Worm (Caenorhabditis elegans) whole organism, L4 larva: ENCODE measurements around the gene str-206.

Source experiments
- F10B5.3 ChIP-seq: sonication (generic microtip); optimal IDR thresholded peaks from 2 replicates; lab custom pipeline; 2016; ENCODE audit warnings: mild to moderate bottlenecking, missing genetic modification characterization, missing compliant biosample characterization
- F26F4.8 ChIP-seq: fragments of 200-800 bp; sonication (Bioruptor generic); conservative IDR thresholded peaks from 2 replicates; pipeline ENCODE4 v1.3.6; 2022; ENCODE audit warnings: missing genetic modification characterization, missing compliant biosample characterization
- F37D6.2 ChIP-seq: sonication (generic microtip); optimal IDR thresholded peaks from 2 replicates; lab custom pipeline; 2016; ENCODE audit warnings: mild to moderate bottlenecking, missing genetic modification characterization, missing compliant biosample characterization
- R02D3.7 ChIP-seq: fragments of 150-350 bp; sonication (generic microtip); optimal IDR thresholded peaks from 3 replicates; lab custom pipeline; 2014; ENCODE audit warnings: missing biosample characterization, missing genetic modification characterization
- T20F7.1 ChIP-seq: fragments of 200-800 bp; sonication (Bioruptor generic); optimal IDR thresholded peaks from 2 replicates; lab custom pipeline; 2018; ENCODE audit warnings: mild to moderate bottlenecking, missing genetic modification characterization, missing compliant biosample characterization
- T26A8.4 ChIP-seq: fragments of 200-800 bp; sonication (Bioruptor generic); IDR thresholded peaks from 2 replicates; pipeline ENCODE4 v1.3.6; 2022; ENCODE audit warnings: missing genetic modification characterization, missing compliant biosample characterization
- Y105C5A.15 ChIP-seq: fragments of 200-800 bp; sonication (Bioruptor generic); IDR thresholded peaks from 2 replicates; pipeline ENCODE4 v1.3.6; 2022; ENCODE audit warnings: missing genetic modification characterization, missing compliant biosample characterization
- arid-1 ChIP-seq: fragments of 200-800 bp; sonication (Bioruptor generic); conservative IDR thresholded peaks from 2 replicates; pipeline ENCODE4 v1.3.6; 2022; ENCODE audit warnings: missing genetic modification reagents, missing genetic modification characterization, missing compliant biosample characterization
- attf-4 ChIP-seq: sonication (generic microtip); optimal IDR thresholded peaks from 3 replicates; lab custom pipeline; 2017; ENCODE audit warnings: missing biosample characterization, missing genetic modification characterization
- ceh-28 ChIP-seq: fragments of 150-350 bp; optimal IDR thresholded peaks from 2 replicates; lab custom pipeline; 2014; ENCODE audit warnings: missing biosample characterization, missing genetic modification reagents, missing genetic modification characterization
- ctbp-1 ChIP-seq: fragments of 200-800 bp; sonication (Bioruptor generic); IDR thresholded peaks from 2 replicates; pipeline ENCODE4 v1.3.6; 2022; ENCODE audit warnings: missing genetic modification reagents, missing genetic modification characterization, missing compliant biosample characterization
- daf-16 ChIP-seq, 3 experiments: sonication (generic microtip); optimal IDR thresholded peaks; 2 replicates each; lab custom pipeline; 2016 to 2017; ENCODE audit warnings: missing genetic modification characterization in 3 of 3, missing genetic modification reagents in 3 of 3, mild to moderate bottlenecking in 2 of 3, missing compliant biosample characterization in 2 of 3, missing biosample characterization in 1 of 3, moderate library complexity in 1 of 3
- daf-19 ChIP-seq: fragments of 200-800 bp; sonication (Bioruptor generic); conservative IDR thresholded peaks from 2 replicates; pipeline ENCODE4 v1.3.6; 2022; ENCODE audit warnings: missing genetic modification characterization, missing compliant biosample characterization
- dpl-1 ChIP-seq: fragments of 150-350 bp; optimal IDR thresholded peaks from 2 replicates; lab custom pipeline; 2014; ENCODE audit warnings: missing biosample characterization, missing genetic modification reagents, missing genetic modification characterization
- egl-43 ChIP-seq: fragments of 200-800 bp; sonication (Bioruptor generic); IDR thresholded peaks from 2 replicates; pipeline ENCODE4 v1.3.6; 2022; ENCODE audit warnings: missing genetic modification reagents, missing genetic modification characterization, missing compliant biosample characterization
- fkh-10 ChIP-seq: fragments of 150-350 bp; optimal IDR thresholded peaks from 2 replicates; lab custom pipeline; 2014; ENCODE audit warnings: missing biosample characterization, missing genetic modification reagents, missing genetic modification characterization
- gei-8 ChIP-seq: fragments of 200-800 bp; sonication (Bioruptor generic); optimal IDR thresholded peaks from 2 replicates; lab custom pipeline; 2018; ENCODE audit warnings: mild to moderate bottlenecking, missing genetic modification characterization, missing compliant biosample characterization
- hif-1 ChIP-seq, 2 experiments: sonication (generic microtip); optimal IDR thresholded peaks; 2 replicates each; lab custom pipeline; 2016 to 2017; ENCODE audit warnings: missing compliant biosample characterization in 2 of 2, missing genetic modification characterization in 2 of 2, missing genetic modification reagents in 2 of 2, missing genotype in 2 of 2, mild to moderate bottlenecking in 1 of 2
- hlh-11 ChIP-seq: fragments of 200-800 bp; sonication (Bioruptor generic); optimal IDR thresholded peaks from 2 replicates; lab custom pipeline; 2018; ENCODE audit warnings: mild to moderate bottlenecking, missing genetic modification characterization, missing compliant biosample characterization
- hlh-30 ChIP-seq: sonication (generic microtip); optimal IDR thresholded peaks from 2 replicates; lab custom pipeline; 2017; ENCODE audit warnings: antibody characterized with exemption, mild to moderate bottlenecking, missing genetic modification characterization, missing compliant biosample characterization; ENCODE audit not compliant: insufficient read depth
- lin-1 ChIP-seq: fragments of 200-800 bp; sonication (Bioruptor generic); IDR thresholded peaks from 2 replicates; pipeline ENCODE4 v1.3.6; 2022; ENCODE audit warnings: missing genetic modification reagents, missing genetic modification characterization, missing compliant biosample characterization
- lin-13 ChIP-seq: fragments of 150-350 bp; optimal IDR thresholded peaks from 2 replicates; lab custom pipeline; 2014; ENCODE audit warnings: missing biosample characterization, missing genetic modification reagents, missing genetic modification characterization
- lin-15B ChIP-seq: fragments of 150-350 bp; sonication (generic microtip); optimal IDR thresholded peaks from 3 replicates; lab custom pipeline; 2014; ENCODE audit warnings: missing biosample characterization, missing genetic modification characterization
- lsy-2 ChIP-seq, 2 experiments: fragments of 150-350 bp in 1 of 2; sonication (generic microtip) in 1 of 2; optimal IDR thresholded peaks; 2 replicates each; lab custom pipeline; 2014 to 2017; ENCODE audit warnings: missing biosample characterization in 2 of 2, missing genetic modification characterization in 2 of 2
- madf-5 ChIP-seq, 2 experiments: fragments of 200-800 bp; sonication (Bioruptor generic); IDR thresholded peaks; 2 replicates each; pipeline ENCODE4 v1.3.6; 2022; ENCODE audit warnings: missing compliant biosample characterization in 2 of 2, missing genetic modification characterization in 2 of 2
- madf-9 ChIP-seq: fragments of 200-800 bp; sonication (Bioruptor generic); conservative IDR thresholded peaks from 2 replicates; pipeline ENCODE4 v1.3.6; 2022; ENCODE audit warnings: missing genetic modification reagents, missing genetic modification characterization, missing compliant biosample characterization
- mdt-29 ChIP-seq: fragments of 200-800 bp; sonication (Bioruptor generic); IDR thresholded peaks from 2 replicates; pipeline ENCODE4 v1.3.6; 2022; ENCODE audit warnings: missing genetic modification reagents, missing genetic modification characterization, missing compliant biosample characterization
- mep-1 ChIP-seq: fragments of 150-350 bp; sonication (generic microtip); optimal IDR thresholded peaks from 3 replicates; lab custom pipeline; 2014; ENCODE audit warnings: missing biosample characterization, missing genetic modification characterization
- mes-2 ChIP-seq: sonication (generic microtip); optimal IDR thresholded peaks from 2 replicates; lab custom pipeline; 2016; ENCODE audit warnings: missing genotype, mild to moderate bottlenecking, missing genetic modification characterization, missing compliant biosample characterization; ENCODE audit not compliant: poor library complexity, severe bottlenecking
- nhr-11 ChIP-seq: fragments of 150-350 bp; optimal IDR thresholded peaks from 2 replicates; lab custom pipeline; 2014; ENCODE audit warnings: missing biosample characterization, missing genetic modification characterization
- nhr-111 ChIP-seq: fragments of 200-800 bp; sonication (Bioruptor generic); optimal IDR thresholded peaks from 2 replicates; lab custom pipeline; 2018; ENCODE audit warnings: mild to moderate bottlenecking, missing genetic modification characterization, missing compliant biosample characterization
- nhr-237 ChIP-seq: sonication (generic microtip); optimal IDR thresholded peaks from 2 replicates; lab custom pipeline; 2017; ENCODE audit warnings: missing biosample characterization, missing genetic modification characterization
- nhr-41 ChIP-seq: fragments of 200-800 bp; sonication (Bioruptor generic); IDR thresholded peaks from 2 replicates; pipeline ENCODE4 v1.3.6; 2022; ENCODE audit warnings: missing genetic modification reagents, missing genetic modification characterization, missing compliant biosample characterization
- nhr-48 ChIP-seq: sonication (generic microtip); optimal IDR thresholded peaks from 2 replicates; lab custom pipeline; 2016; ENCODE audit warnings: mild to moderate bottlenecking, missing genetic modification characterization, missing compliant biosample characterization
- php-3 ChIP-seq: fragments of 200-800 bp; sonication (Bioruptor generic); IDR thresholded peaks from 2 replicates; pipeline ENCODE4 v1.3.6; 2022; ENCODE audit warnings: missing genetic modification reagents, missing genetic modification characterization, missing compliant biosample characterization
- rbr-2 ChIP-seq: sonication (generic microtip); optimal IDR thresholded peaks from 2 replicates; lab custom pipeline; 2016; ENCODE audit warnings: missing genotype, missing genetic modification characterization, missing compliant biosample characterization
- saeg-2 ChIP-seq: fragments of 200-800 bp; sonication (Bioruptor generic); IDR thresholded peaks from 2 replicates; pipeline ENCODE4 v1.3.6; 2022; ENCODE audit warnings: missing genetic modification reagents, missing genetic modification characterization, missing compliant biosample characterization
- sdz-12 ChIP-seq: fragments of 200-800 bp; sonication (Bioruptor generic); optimal IDR thresholded peaks from 2 replicates; lab custom pipeline; 2018; ENCODE audit warnings: mild to moderate bottlenecking, missing genetic modification characterization, missing compliant biosample characterization
- set-16 ChIP-seq: fragments of 200-800 bp; sonication (Bioruptor generic); IDR thresholded peaks from 2 replicates; pipeline ENCODE4 v1.3.6; 2022; ENCODE audit warnings: missing genetic modification reagents, missing genetic modification characterization, missing compliant biosample characterization
- snpc-1.2 ChIP-seq: fragments of 200-800 bp; sonication (Bioruptor generic); IDR thresholded peaks from 2 replicates; pipeline ENCODE4 v1.3.6; 2022; ENCODE audit warnings: missing genetic modification reagents, missing genetic modification characterization, missing compliant biosample characterization
- spr-3 ChIP-seq: fragments of 200-800 bp; sonication (Bioruptor generic); optimal IDR thresholded peaks from 2 replicates; lab custom pipeline; 2018; ENCODE audit warnings: mild to moderate bottlenecking, missing genetic modification characterization, missing compliant biosample characterization
- tra-1 ChIP-seq: fragments of 200-800 bp; sonication (Bioruptor generic); IDR thresholded peaks from 2 replicates; pipeline ENCODE4 v1.3.6; 2022; ENCODE audit warnings: missing genetic modification reagents, missing genetic modification characterization, missing compliant biosample characterization
- zfp-2 ChIP-seq: sonication (generic microtip); optimal IDR thresholded peaks from 2 replicates; lab custom pipeline; 2016; ENCODE audit warnings: mild to moderate bottlenecking, missing genetic modification characterization, missing compliant biosample characterization
- zfp-3 ChIP-seq: fragments of 200-800 bp; sonication (Bioruptor generic); conservative IDR thresholded peaks from 2 replicates; pipeline ENCODE4 v1.3.6; 2022; ENCODE audit warnings: missing genetic modification reagents, missing genetic modification characterization, missing compliant biosample characterization
- zip-2 ChIP-seq: fragments of 150-350 bp; optimal IDR thresholded peaks from 2 replicates; lab custom pipeline; 2014; ENCODE audit warnings: missing biosample characterization, missing genetic modification characterization
- ztf-11 ChIP-seq: fragments of 150-350 bp; optimal IDR thresholded peaks from 2 replicates; lab custom pipeline; 2014; ENCODE audit warnings: missing biosample characterization, missing genetic modification characterization

Gene str-206

DNA sequence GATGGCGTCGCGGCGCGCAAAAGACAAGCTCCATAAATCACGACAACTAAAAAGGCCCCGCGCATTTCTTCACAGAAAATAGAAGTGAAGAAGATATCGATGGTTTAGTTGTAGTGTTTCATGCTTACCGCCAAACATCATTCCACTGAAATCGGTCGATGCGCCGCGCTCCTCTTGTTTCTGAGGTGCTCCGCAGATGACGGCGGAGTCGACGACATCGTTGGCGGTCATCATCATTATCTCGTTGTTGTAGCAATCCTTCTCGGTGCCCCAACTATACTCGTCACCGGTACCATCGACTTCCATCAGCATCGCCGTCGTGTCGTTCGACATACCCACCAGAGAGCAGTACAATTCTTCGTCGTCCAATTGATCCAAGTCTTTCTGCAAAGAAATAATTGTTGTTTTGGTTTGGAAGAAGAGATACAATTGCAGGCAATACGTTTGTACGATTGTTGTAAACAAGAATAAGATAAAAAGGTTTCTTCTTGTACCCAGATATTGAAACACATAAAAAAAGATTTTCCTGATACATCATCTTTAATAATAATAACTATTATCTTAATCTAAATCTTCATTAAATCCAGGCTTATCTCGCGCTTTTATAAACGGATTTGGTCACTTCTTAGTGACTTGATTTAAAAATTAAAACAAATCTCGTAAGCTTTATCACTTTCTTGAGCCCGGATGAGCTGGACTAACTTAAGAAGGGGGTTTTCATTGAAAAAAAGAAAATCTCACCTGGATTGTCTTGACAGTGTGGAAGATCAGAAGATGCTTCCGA, 8.0 kb downstream of the str-206 start:
- no peak for TF ChIP-seq hif-1 (tag; optimal IDR thresholded peaks at IDR 0.05; lab: Kevin White, UChicago)
- TF ChIP-seq snpc-1.2, result peak; percentile 33; the same call in 1 of the 2 replicates
- peak; percentile 15 for TF ChIP-seq T20F7.1 (GFP tag; lab: Kevin White, UChicago)
- peak in 1 of 2 experiments; percentile 51 for TF ChIP-seq lsy-2 (tag; optimal IDR thresholded peaks at IDR 0.05; lab: Kevin White, UChicago)
- TF ChIP-seq ztf-11 (tag; lab: Kevin White, UChicago), result no peak
- TF ChIP-seq ctbp-1 (GFP tag; lab: Robert Waterston, UW), result peak; percentile 28; the same call in 1 of the 2 replicates
- TF ChIP-seq zfp-3, result peak; percentile 21; the same call in 1 of the 2 replicates
- peak; percentile 5 for TF ChIP-seq hlh-11 (tag; lab: Kevin White, UChicago)
- TF ChIP-seq arid-1, result no peak
- peak; percentile 39; the same call in 1 of the 2 replicates for TF ChIP-seq set-16
- TF ChIP-seq egl-43 (GFP tag; lab: Robert Waterston, UW), result peak; percentile 70; the same call in 1 of the 2 replicates
- TF ChIP-seq daf-19 (GFP tag; lab: Robert Waterston, UW), result no peak
- no peak for TF ChIP-seq madf-5 (GFP tag; IDR thresholded peaks at IDR 0.05; lab: Robert Waterston, UW)
- TF ChIP-seq F10B5.3 (tag; lab: Kevin White, UChicago), result no peak
- TF ChIP-seq php-3 (GFP tag; lab: Robert Waterston, UW), result peak; percentile 52; the same call in 1 of the 2 replicates
- peak; percentile 17 for TF ChIP-seq hlh-30 (tag; lab: Kevin White, UChicago)
- peak; percentile 55; the same call in 1 of the 2 replicates for TF ChIP-seq madf-9
- TF ChIP-seq mep-1 (tag; lab: Kevin White, UChicago), result peak; percentile 5
- TF ChIP-seq T26A8.4, result peak; percentile 45
- TF ChIP-seq daf-16 (GFP tag; optimal IDR thresholded peaks at IDR 0.05; lab: Kevin White, UChicago), result peak in 1 of 2 experiments; percentile 8
- TF ChIP-seq daf-16 (tag; optimal IDR thresholded peaks at IDR 0.05; lab: Kevin White, UChicago), result peak; percentile 24
- no peak for TF ChIP-seq ceh-28 (tag; lab: Kevin White, UChicago)
- TF ChIP-seq, all 104 proteins: peak for 14

DNA sequence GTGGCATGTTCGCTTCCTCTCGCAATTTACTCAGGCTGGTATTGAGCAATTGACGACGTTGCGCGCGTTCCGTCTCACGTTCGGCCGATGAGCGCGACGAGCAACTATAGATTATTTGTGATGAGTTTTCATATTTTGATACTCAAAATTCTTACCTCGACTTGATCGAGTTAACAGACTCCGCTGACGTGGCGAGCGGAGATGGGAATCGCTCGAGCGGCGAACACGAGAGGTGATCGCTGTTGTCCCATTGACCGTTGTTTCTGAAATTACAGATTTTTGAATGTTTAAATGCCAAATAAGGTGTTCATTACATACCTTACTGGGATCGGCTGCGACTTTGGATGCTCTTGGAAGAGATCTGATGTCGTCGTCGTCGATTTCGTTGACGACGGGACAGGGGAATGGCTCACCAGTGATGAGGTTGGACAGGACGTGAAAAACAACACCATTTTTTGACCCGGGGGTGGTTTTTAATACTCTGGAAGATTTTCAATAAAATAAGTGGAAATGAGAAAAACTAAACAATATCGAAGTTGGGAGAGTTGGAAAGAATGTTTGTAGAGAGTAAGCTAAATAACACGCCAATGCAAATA, 8.7 kb downstream of the str-206 start, which contains the start of gene W06H8.6:
Gene W06H8.6 (minus strand): TSS at position 481 of the 596 bp plus-strand sequence.
- TF ChIP-seq nhr-48 (tag; lab: Kevin White, UChicago), result peak; percentile 14
- TF ChIP-seq tra-1 (GFP tag; lab: Robert Waterston, UW), result 0 out of 2 replicates have a peak, but pooled peaks have one; percentile 8
- TF ChIP-seq zfp-2, result no peak
- TF ChIP-seq lin-13 (GFP tag; lab: Kevin White, UChicago), result no peak
- TF ChIP-seq Y105C5A.15 (GFP tag; lab: Robert Waterston, UW), result 0 out of 2 replicates have a peak, but pooled peaks have one; percentile 21
- TF ChIP-seq dpl-1 (GFP tag; lab: Kevin White, UChicago), result no peak
- TF ChIP-seq F37D6.2 (tag; lab: Kevin White, UChicago), result no peak
- 0 out of 2 replicates have a peak, but pooled peaks have one; percentile 7 for TF ChIP-seq zfp-3
- TF ChIP-seq fkh-10 (GFP tag; lab: Kevin White, UChicago), result no peak
- peak; percentile 26 for TF ChIP-seq mes-2 (tag; lab: Kevin White, UChicago)
- no peak for TF ChIP-seq saeg-2 (GFP tag; lab: Robert Waterston, UW)
- no peak for TF ChIP-seq rbr-2 (tag; lab: Kevin White, UChicago)
- TF ChIP-seq zip-2 (tag; lab: Kevin White, UChicago), result no peak
- TF ChIP-seq F26F4.8, result no peak
- no peak for TF ChIP-seq attf-4 (tag; lab: Kevin White, UChicago)
- TF ChIP-seq nhr-41 (GFP tag; lab: Robert Waterston, UW), result no peak
- TF ChIP-seq gei-8 (GFP tag; lab: Kevin White, UChicago), result peak; percentile 54
- TF ChIP-seq lin-15B (tag; lab: Kevin White, UChicago), result no peak
- TF ChIP-seq R02D3.7 (tag; lab: Kevin White, UChicago), result no peak
- TF ChIP-seq mdt-29 (GFP tag; lab: Robert Waterston, UW), result peak; percentile 47; the same call in 1 of the 2 replicates
- TF ChIP-seq nhr-11, result peak; percentile 7
- no peak for TF ChIP-seq nhr-111 (GFP tag; lab: Kevin White, UChicago)
- TF ChIP-seq F10B5.3 (tag; lab: Kevin White, UChicago), result no peak
- TF ChIP-seq sdz-12 (GFP tag; lab: Kevin White, UChicago), result peak; percentile 55
- TF ChIP-seq hlh-11 (tag; lab: Kevin White, UChicago), result no peak
- TF ChIP-seq spr-3 (GFP tag; lab: Kevin White, UChicago), result peak; percentile 22
- TF ChIP-seq nhr-237 (tag; lab: Kevin White, UChicago), result no peak
- peak; percentile 45 for TF ChIP-seq lin-1 (GFP tag; lab: Robert Waterston, UW)
- no peak for TF ChIP-seq T20F7.1 (GFP tag; lab: Kevin White, UChicago)
